Worm (Caenorhabditis elegans) whole organism, L3 larva: ENCODE data around the gene W04E12.7.

ENCODE experiments used
- R02D3.7 ChIP-seq: fragments of 150-350 bp; optimal IDR thresholded peaks from 2 replicates; lab custom pipeline; 2014; ENCODE audit warnings: missing biosample characterization, missing genetic modification characterization
- aly-2 ChIP-seq: fragments of 150-350 bp; optimal IDR thresholded peaks from 2 replicates; lab custom pipeline; 2014; ENCODE audit warnings: missing biosample characterization, missing genetic modification characterization
- ama-1 ChIP-seq: fragments of 150-350 bp; optimal IDR thresholded peaks from 2 replicates; lab custom pipeline; 2018
- ceh-16 ChIP-seq: sonication (generic microtip); optimal IDR thresholded peaks from 2 replicates; lab custom pipeline; 2017; ENCODE audit warnings: missing biosample characterization, missing genetic modification characterization
- ceh-28 ChIP-seq: fragments of 150-350 bp; optimal IDR thresholded peaks from 2 replicates; lab custom pipeline; 2014; ENCODE audit warnings: missing biosample characterization, missing genetic modification reagents, missing genetic modification characterization
- daf-12 ChIP-seq: fragments of 150-350 bp; optimal IDR thresholded peaks from 2 replicates; lab custom pipeline; 2014; ENCODE audit warnings: missing biosample characterization, missing genetic modification reagents, missing genetic modification characterization
- egl-5 ChIP-seq: fragments of 150-350 bp; optimal IDR thresholded peaks from 2 replicates; lab custom pipeline; 2017; ENCODE audit warnings: missing biosample characterization, missing genetic modification reagents, missing genetic modification characterization, inconsistent platforms
- elt-2 ChIP-seq: sonication (generic microtip); optimal IDR thresholded peaks from 2 replicates; lab custom pipeline; 2016; ENCODE audit warnings: missing genetic modification reagents, mild to moderate bottlenecking, missing genetic modification characterization, missing compliant biosample characterization
- elt-3 ChIP-seq, 3 experiments: fragments of 150-350 bp in 1 of 3; sonication (generic microtip) in 2 of 3; optimal IDR thresholded peaks; 2 replicates in 2 of 3; 4 replicates in 1 of 3; lab custom pipeline; 2014 to 2017; ENCODE audit warnings: missing biosample characterization in 3 of 3, missing genetic modification characterization in 3 of 3
- eor-1 ChIP-seq, 2 experiments: fragments of 150-350 bp; optimal IDR thresholded peaks; 2 replicates each; lab custom pipeline; 2014 to 2018; ENCODE audit warnings: missing biosample characterization in 2 of 2, missing genetic modification characterization in 2 of 2
- fkh-2 ChIP-seq: fragments of 150-350 bp; optimal IDR thresholded peaks from 2 replicates; lab custom pipeline; 2014; ENCODE audit warnings: missing biosample characterization, missing genetic modification reagents, missing genetic modification characterization
- fos-1 ChIP-seq: fragments of 150-350 bp; optimal IDR thresholded peaks from 2 replicates; lab custom pipeline; 2014; ENCODE audit warnings: missing biosample characterization, missing genetic modification characterization
- hmg-11 ChIP-seq: sonication (generic microtip); optimal IDR thresholded peaks from 2 replicates; lab custom pipeline; 2016; ENCODE audit warnings: missing genetic modification characterization, missing compliant biosample characterization
- jun-1 ChIP-seq: fragments of 150-350 bp; optimal IDR thresholded peaks from 2 replicates; lab custom pipeline; 2014; ENCODE audit warnings: missing biosample characterization, missing genetic modification reagents, missing genetic modification characterization
- lin-15B ChIP-seq: fragments of 150-350 bp; optimal IDR thresholded peaks from 2 replicates; lab custom pipeline; 2014; ENCODE audit warnings: missing biosample characterization, missing genetic modification characterization
- mml-1 ChIP-seq: fragments of 150-350 bp; sonication (generic microtip); optimal IDR thresholded peaks from 3 replicates; lab custom pipeline; 2014; ENCODE audit warnings: missing biosample characterization, missing genetic modification characterization
- nhr-11 ChIP-seq: fragments of 150-350 bp; optimal IDR thresholded peaks from 2 replicates; lab custom pipeline; 2014; ENCODE audit warnings: missing biosample characterization, missing genetic modification characterization
- nhr-12 ChIP-seq: fragments of 150-350 bp; optimal IDR thresholded peaks from 2 replicates; lab custom pipeline; 2014; ENCODE audit warnings: missing biosample characterization, missing genetic modification characterization
- nhr-23 ChIP-seq: fragments of 150-350 bp; optimal IDR thresholded peaks from 2 replicates; lab custom pipeline; 2014; ENCODE audit warnings: missing biosample characterization, missing genetic modification reagents, missing genetic modification characterization
- nhr-237 ChIP-seq: fragments of 150-350 bp; optimal IDR thresholded peaks from 2 replicates; lab custom pipeline; 2014; ENCODE audit warnings: missing biosample characterization, missing genetic modification characterization
- nhr-28 ChIP-seq: fragments of 150-350 bp; optimal IDR thresholded peaks from 2 replicates; lab custom pipeline; 2014; ENCODE audit warnings: missing biosample characterization, missing genetic modification characterization
- nhr-67 ChIP-seq: fragments of 150-350 bp; optimal IDR thresholded peaks from 2 replicates; lab custom pipeline; 2014; ENCODE audit warnings: missing biosample characterization, missing genetic modification characterization
- nhr-77 ChIP-seq: fragments of 150-350 bp; optimal IDR thresholded peaks from 2 replicates; lab custom pipeline; 2014; ENCODE audit warnings: missing biosample characterization, missing genetic modification characterization
- pqm-1 ChIP-seq: fragments of 150-350 bp; optimal IDR thresholded peaks from 2 replicates; lab custom pipeline; 2017; ENCODE audit warnings: missing biosample characterization, missing genetic modification characterization, inconsistent platforms
- sea-2 ChIP-seq: fragments of 150-350 bp; sonication (generic microtip); optimal IDR thresholded peaks from 4 replicates; lab custom pipeline; 2014; ENCODE audit warnings: missing biosample characterization, missing genetic modification reagents, missing genetic modification characterization
- skn-1 ChIP-seq: fragments of 150-350 bp; optimal IDR thresholded peaks from 2 replicates; lab custom pipeline; 2014; ENCODE audit warnings: missing biosample characterization, missing genetic modification characterization
- unc-39 ChIP-seq: sonication (generic microtip); optimal IDR thresholded peaks from 4 replicates; lab custom pipeline; 2017; ENCODE audit warnings: missing biosample characterization, missing genetic modification characterization
- zag-1 ChIP-seq: fragments of 150-350 bp; optimal IDR thresholded peaks from 2 replicates; lab custom pipeline; 2014; ENCODE audit warnings: missing biosample characterization, missing genetic modification characterization
- ztf-4 ChIP-seq: fragments of 150-350 bp; optimal IDR thresholded peaks from 2 replicates; lab custom pipeline; 2014; ENCODE audit warnings: missing biosample characterization, missing genetic modification characterization

Gene W04E12.7

ce11 chrV:19755260-19755659, 17.9 kb upstream of the W04E12.7 start, which contains the start of gene clec-50:
TSS of gene clec-50 (minus strand) at chrV:19755368.
- TF ChIP-seq pqm-1 (tag; lab: Kevin White, UChicago) = peak; percentile 82
- no peak for TF ChIP-seq nhr-11 (tag; lab: Kevin White, UChicago)
- peak; percentile 86 for TF ChIP-seq elt-2 (tag; lab: Kevin White, UChicago)

- TF ChIP-seq elt-2 (tag; lab: Kevin White, UChicago) (peak; percentile 60), nhr-11 (tag; lab: Kevin White, UChicago) (no peak)
Measured at ce11 chrV:19754331-19754730, 17.0 kb upstream of the W04E12.7 start.

- no peak for TF ChIP-seq ceh-16 (tag; lab: Kevin White, UChicago)
- no peak for TF ChIP-seq nhr-28 (tag; lab: Kevin White, UChicago)
- TF ChIP-seq daf-12 (tag; lab: Kevin White, UChicago) = no peak
- TF ChIP-seq eor-1 (tag; optimal IDR thresholded peaks at IDR 0.05; lab: Kevin White, UChicago) = no peak
- no peak for TF ChIP-seq nhr-77 (tag; lab: Kevin White, UChicago)
- no peak for TF ChIP-seq R02D3.7 (tag; lab: Kevin White, UChicago)
- TF ChIP-seq zag-1 (tag; lab: Kevin White, UChicago) = no peak
- no peak for TF ChIP-seq egl-5
- TF ChIP-seq mml-1 (tag; lab: Kevin White, UChicago) = no peak
Measured at ce11 chrV:19752879-19753278, 15.5 kb upstream of the W04E12.7 start.

ce11 chrV:19751124-19751523, 13.8 kb upstream of the W04E12.7 start, which contains the start of gene clec-49:
TSS of gene clec-49 (minus strand) at chrV:19751226.
- TF ChIP-seq nhr-28 (tag; lab: Kevin White, UChicago) (no peak), hmg-11 (tag; lab: Kevin White, UChicago) (no peak), nhr-12 (tag; lab: Kevin White, UChicago) (no peak), elt-2 (tag; lab: Kevin White, UChicago) (peak; percentile 69), jun-1 (tag; lab: Kevin White, UChicago) (no peak), ama-1 (lab: Kevin White, UChicago) (no peak), nhr-23 (tag; lab: Kevin White, UChicago) (no peak), mml-1 (tag; lab: Kevin White, UChicago) (no peak), skn-1 (no peak), pqm-1 (tag; lab: Kevin White, UChicago) (peak; percentile 65), egl-5 (no peak)

ce11 chrV:19747144-19747543, 9.8 kb upstream of the W04E12.7 start:
- TF ChIP-seq sea-2 (GFP tag; lab: Kevin White, UChicago) = no peak
- TF ChIP-seq nhr-77 (tag; lab: Kevin White, UChicago) = no peak
- no peak for TF ChIP-seq eor-1 (tag; optimal IDR thresholded peaks at IDR 0.05; lab: Kevin White, UChicago)
- TF ChIP-seq lin-15B (tag; lab: Kevin White, UChicago) = no peak
- TF ChIP-seq fkh-2 = no peak
- TF ChIP-seq nhr-67 (tag; lab: Kevin White, UChicago) = no peak
- TF ChIP-seq hmg-11 (tag; lab: Kevin White, UChicago) = no peak
- no peak for TF ChIP-seq R02D3.7 (tag; lab: Kevin White, UChicago)
- no peak for TF ChIP-seq nhr-11 (tag; lab: Kevin White, UChicago)
- no peak for TF ChIP-seq egl-5
- no peak for TF ChIP-seq daf-12 (tag; lab: Kevin White, UChicago)
- TF ChIP-seq elt-3 (tag; optimal IDR thresholded peaks at IDR 0.05; lab: Kevin White, UChicago) = no peak
- no peak for TF ChIP-seq unc-39 (tag; lab: Kevin White, UChicago)
- TF ChIP-seq fos-1 (tag; lab: Kevin White, UChicago) = no peak
- no peak for TF ChIP-seq ztf-4
- TF ChIP-seq pqm-1 (tag; lab: Kevin White, UChicago) = no peak
- no peak for TF ChIP-seq skn-1

- no peak for TF ChIP-seq lin-15B (tag; lab: Kevin White, UChicago)
- no peak for TF ChIP-seq aly-2 (tag; lab: Kevin White, UChicago)
- TF ChIP-seq unc-39 (tag; lab: Kevin White, UChicago) = no peak
- no peak for TF ChIP-seq nhr-237 (tag; lab: Kevin White, UChicago)
- TF ChIP-seq elt-2 (tag; lab: Kevin White, UChicago) = no peak
Measured at ce11 chrV:19745852-19746251, 8.5 kb upstream of the W04E12.7 start, which contains the start of gene W04E12.5. TSS of gene W04E12.5 (plus strand) at chrV:19746152.

- TF ChIP-seq ceh-28 (peak; percentile 85), skn-1 (no peak)
Measured at ce11 chrV:19744210-19744609, 6.9 kb upstream of the W04E12.7 start.
